Worm (Caenorhabditis elegans) whole organism, late embryonic: ENCODE results near the gene F20D6.9.

Experiments
- F13H6.1 ChIP-seq: sonication (generic microtip); optimal IDR thresholded peaks from 2 replicates; lab custom pipeline; 2016; ENCODE audit warnings: missing genetic modification characterization, missing compliant biosample characterization
- K09A11.1 ChIP-seq: sonication (generic microtip); optimal IDR thresholded peaks from 2 replicates; lab custom pipeline; 2017; ENCODE audit warnings: antibody characterized with exemption, mild to moderate bottlenecking, missing genetic modification characterization, missing compliant biosample characterization; ENCODE audit not compliant: insufficient read depth
- ceh-6 ChIP-seq: fragments of 200-800 bp; sonication (Bioruptor generic); optimal IDR thresholded peaks from 2 replicates; lab custom pipeline; 2018; ENCODE audit warnings: mild to moderate bottlenecking, missing genetic modification characterization, missing compliant biosample characterization
- elt-4 ChIP-seq: sonication (generic microtip); optimal IDR thresholded peaks from 2 replicates; lab custom pipeline; 2016; ENCODE audit warnings: missing genetic modification characterization, missing compliant biosample characterization
- mec-3 ChIP-seq: sonication (generic microtip); optimal IDR thresholded peaks from 2 replicates; lab custom pipeline; 2016; ENCODE audit warnings: borderline replicate concordance, missing genetic modification characterization, missing compliant biosample characterization
- pqm-1 ChIP-seq: sonication (generic microtip); optimal IDR thresholded peaks from 2 replicates; lab custom pipeline; 2016; ENCODE audit warnings: missing genetic modification characterization, missing compliant biosample characterization
- syd-9 ChIP-seq: sonication (generic microtip); optimal IDR thresholded peaks from 2 replicates; lab custom pipeline; 2016; ENCODE audit warnings: mild to moderate bottlenecking, missing genetic modification characterization, moderate library complexity, missing compliant biosample characterization
- unc-3 ChIP-seq, 2 experiments: fragments of 200-800 bp in 1 of 2; sonication (Bioruptor generic) in 1 of 2; sonication (generic microtip) in 1 of 2; conservative IDR thresholded peaks in 1 of 2; optimal IDR thresholded peaks in 1 of 2; 2 replicates each; pipeline versions ENCODE4 v1.3.6 to Lab custom; 2016 to 2022; ENCODE audit warnings: missing compliant biosample characterization in 2 of 2, missing genetic modification characterization in 2 of 2, missing genetic modification reagents in 1 of 2
- unc-42 ChIP-seq: sonication (generic microtip); optimal IDR thresholded peaks from 2 replicates; lab custom pipeline; 2016; ENCODE audit warnings: missing genotype, missing genetic modification characterization, missing compliant biosample characterization
- ztf-16 ChIP-seq: sonication (generic microtip); optimal IDR thresholded peaks from 2 replicates; lab custom pipeline; 2017; ENCODE audit warnings: missing genetic modification characterization, missing compliant biosample characterization

The F20D6.9 gene

DNA sequence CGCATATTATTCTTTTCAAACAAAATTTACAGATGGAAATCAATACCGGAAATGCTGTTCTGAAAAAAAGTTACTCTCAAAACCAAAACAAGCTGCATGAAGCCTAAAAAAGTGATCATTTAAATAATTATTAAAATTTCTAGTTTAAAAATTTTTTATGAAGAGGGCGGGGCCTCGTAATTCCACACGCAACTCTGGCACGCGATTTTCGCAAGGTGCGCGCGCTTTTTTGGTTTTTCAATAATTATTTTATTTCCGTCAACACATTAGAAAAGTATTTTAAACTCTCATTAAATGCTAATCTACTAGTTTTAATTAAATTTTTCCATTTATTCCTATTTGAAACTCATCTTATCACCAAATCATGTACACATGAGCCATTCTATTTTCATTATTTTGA is 47.5 kb downstream of the F20D6.9 start:
- no peak for TF ChIP-seq elt-4
- TF ChIP-seq ceh-6 (GFP tag; lab: Kevin White, UChicago): no peak
- no peak for TF ChIP-seq unc-42 (tag; lab: Kevin White, UChicago)
- no peak for TF ChIP-seq unc-3 (GFP tag; conservative IDR thresholded peaks at IDR 0.05; lab: Robert Waterston, UW)
- no peak for TF ChIP-seq unc-3 (tag; optimal IDR thresholded peaks at IDR 0.05; lab: Kevin White, UChicago)
- TF ChIP-seq F13H6.1 (tag; lab: Kevin White, UChicago): no peak
- TF ChIP-seq mec-3 (tag; lab: Kevin White, UChicago): no peak
- TF ChIP-seq syd-9 (tag; lab: Kevin White, UChicago): no peak
- no peak for TF ChIP-seq pqm-1 (tag; lab: Kevin White, UChicago)
- no peak for TF ChIP-seq K09A11.1 (tag; lab: Kevin White, UChicago)

DNA sequence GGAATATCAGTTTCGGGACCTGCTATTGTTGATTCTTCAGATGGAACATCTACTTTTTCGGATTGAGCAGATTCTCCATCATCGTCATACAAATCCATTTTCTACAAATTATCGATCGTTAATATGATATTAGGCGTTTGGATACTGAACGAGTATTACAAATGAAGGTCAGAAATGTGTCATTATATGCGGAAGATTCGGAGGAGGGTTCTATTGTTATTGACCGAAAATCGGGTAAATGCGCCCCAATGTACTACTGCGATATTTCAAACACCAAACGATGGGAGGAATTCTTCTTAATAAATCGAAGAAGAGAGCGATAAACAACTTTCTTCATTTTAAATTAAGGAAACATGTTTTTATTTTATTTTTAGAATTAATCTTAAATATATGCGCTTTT is 48.0 kb downstream of the F20D6.9 start, which contains the start of gene spr-1:
TSS of gene spr-1 (minus strand) at position 101 of the 400 bp plus-strand sequence.
- TF ChIP-seq F13H6.1 (tag; lab: Kevin White, UChicago): no peak
- TF ChIP-seq ztf-16: no peak
